Worm (Caenorhabditis elegans) whole organism, L4/young adult: ENCODE data around the gene C29F9.9.

ENCODE experiments used
- dao-5 ChIP-seq: sonication (generic microtip); optimal IDR thresholded peaks from 2 replicates; lab custom pipeline; 2016; ENCODE audit warnings: missing genotype, missing genetic modification characterization, moderate library complexity, missing compliant biosample characterization
- him-1 ChIP-seq: sonication (generic microtip); optimal IDR thresholded peaks from 2 replicates; lab custom pipeline; 2016; ENCODE audit warnings: missing genotype, missing genetic modification reagents, missing genetic modification characterization, missing compliant biosample characterization

ce11 chrIII:86316-86715 lies 12.4 kb downstream of the C29F9.9 start, which contains the start of gene attf-3:
- no peak for TF ChIP-seq him-1
- no peak for TF ChIP-seq dao-5 (tag; lab: Kevin White, UChicago)
